Fruit fly (Drosophila melanogaster) S2 (cell line): ENCODE data around the gene Nepl15.

Experiments
- CG8478 ChIP-seq: fragments of >200 bp; optimal IDR thresholded peaks from 2 replicates; lab custom pipeline; 2018
- CTCF ChIP-seq, 2 experiments: fragments of >200 bp; optimal IDR thresholded peaks; 2 replicates each; lab custom pipeline; 2018

DNA sequence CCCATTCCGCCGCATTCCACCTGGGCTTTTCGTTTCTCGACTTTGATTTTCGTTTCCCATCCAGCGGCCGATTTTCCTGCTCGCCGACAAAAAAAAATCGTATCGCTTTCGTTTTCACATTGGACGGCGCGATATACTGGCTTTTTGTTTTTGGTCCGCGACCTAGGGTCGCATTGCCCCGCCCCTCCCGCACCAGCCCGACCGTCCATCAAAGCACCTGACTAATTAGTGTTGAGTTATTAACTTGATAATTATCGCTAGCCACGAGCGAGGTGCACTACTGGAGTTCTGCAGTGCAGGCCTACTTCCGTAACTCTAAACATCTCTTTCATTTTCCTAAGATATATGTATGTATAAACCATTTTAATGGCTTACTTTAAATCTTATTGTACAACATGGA is 14.3 kb downstream of the Nepl15 start:
- no peak for TF ChIP-seq CTCF (optimal IDR thresholded peaks at IDR 0.05; lab: Kevin White, UChicago)
- TF ChIP-seq CG8478: no peak
